Fruit fly (Drosophila melanogaster) Kc167 (cell line): ENCODE results near the gene rho-5.

Source experiments
- Myc ChIP-seq: fragments of >200 bp; optimal IDR thresholded peaks from 2 replicates; lab custom pipeline; 2017; ENCODE audit warnings: missing external identifiers
- h ChIP-seq: fragments of >200 bp; optimal IDR thresholded peaks from 3 replicates; lab custom pipeline; 2018; ENCODE audit warnings: missing external identifiers
- insv ChIP-seq: fragments of >200 bp; optimal IDR thresholded peaks from 3 replicates; lab custom pipeline; 2018; ENCODE audit warnings: missing external identifiers
- psq ChIP-seq: fragments of >200 bp; optimal IDR thresholded peaks from 2 replicates; lab custom pipeline; 2017; ENCODE audit warnings: missing external identifiers
- ttk ChIP-seq: sonication (Bioruptor generic); optimal IDR thresholded peaks from 2 replicates; lab custom pipeline; 2017; ENCODE audit warnings: missing external identifiers

The rho-5 gene

DNA sequence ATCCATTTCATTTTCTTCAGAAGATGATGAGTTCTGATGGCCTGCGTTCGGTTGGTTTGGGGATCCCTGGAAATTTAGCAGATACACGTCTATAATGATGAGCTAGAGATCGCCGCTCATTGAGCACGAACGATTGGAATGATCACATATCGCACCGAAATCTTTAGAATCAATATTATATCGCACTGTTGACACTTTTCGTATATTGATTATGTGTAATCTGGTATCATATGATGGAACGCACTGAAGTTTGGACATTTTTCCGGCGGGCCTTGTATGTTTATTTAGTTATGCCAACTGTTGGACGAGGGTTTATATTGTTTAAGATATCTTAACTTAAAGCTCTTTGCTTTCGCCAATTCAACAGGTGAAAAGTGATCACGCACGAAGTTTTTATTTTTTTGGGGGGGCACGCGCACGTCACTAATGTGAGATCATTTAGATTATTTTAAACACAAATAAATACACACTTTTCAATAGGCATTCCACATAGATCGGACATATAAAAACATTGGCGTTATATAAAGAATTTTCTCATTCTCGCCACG lies 52.6 kb downstream of the rho-5 start:
- TF ChIP-seq ttk (lab: Kevin White, UChicago) (no peak), Myc (lab: Kevin White, UChicago) (no peak), psq (lab: Kevin White, UChicago) (no peak)

DNA sequence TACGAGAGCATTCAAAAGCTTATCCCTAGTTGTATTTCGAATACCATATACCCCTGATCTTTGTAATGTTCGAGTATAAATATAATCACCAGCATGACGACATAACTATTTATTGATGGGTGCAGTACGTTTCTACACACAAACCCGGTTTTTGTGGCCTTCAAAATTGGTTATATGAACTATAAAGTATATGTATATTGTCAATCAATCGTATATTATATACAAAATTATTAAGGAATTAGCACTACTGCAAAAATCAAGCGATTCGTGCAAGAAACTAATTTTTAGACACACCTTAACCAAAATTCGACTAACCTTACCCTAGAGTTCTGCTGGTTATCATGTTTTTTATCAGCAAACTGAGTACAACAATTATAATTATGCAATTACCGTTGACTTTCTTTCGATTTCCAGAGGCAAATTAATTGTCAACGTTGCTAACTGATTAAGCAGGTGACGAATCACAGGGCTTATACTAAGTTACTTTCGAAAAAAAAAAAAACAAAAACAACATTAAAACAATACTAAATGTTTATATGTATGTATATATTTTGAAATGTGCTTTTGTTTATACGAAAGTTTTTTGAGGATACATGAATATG lies 53.4 kb downstream of the rho-5 start:
- TF ChIP-seq insv (lab: Kevin White, UChicago) (no peak), psq (lab: Kevin White, UChicago) (no peak), h (lab: Kevin White, UChicago) (no peak)
